Worm (Caenorhabditis elegans): Measurements from ENCODE around the gene M176.11.

ce11 chrII:9407020-9407419 lies 15.0 kb upstream of the M176.11 start, which contains the start of gene mpz-6:
- no peak for TF ChIP-seq F44E2.7 (GFP tag; IDR thresholded peaks at IDR 0.05)
- TF ChIP-seq lin-15B (tag; optimal IDR thresholded peaks at IDR 0.05): no peak
- no peak for TF ChIP-seq lir-3 (tag; optimal IDR thresholded peaks at IDR 0.05)
- no peak for TF ChIP-seq fos-1 (tag; optimal IDR thresholded peaks at IDR 0.05)

Measured in whole organism, L4 larva.